Fruit fly (Drosophila melanogaster): Measurements from ENCODE around the gene Rcd7.

dm6 chr3L:19562146-19562700 is 17.3 kb downstream of the Rcd7 start:
- TF ChIP-seq CG8290 (GFP tag; optimal IDR thresholded peaks at IDR 0.05) (no peak), CG8290 (tag; optimal IDR thresholded peaks at IDR 0.05) (no peak), z (GFP tag; IDR thresholded peaks at IDR 0.05) (no peak), unpg (GFP tag; optimal IDR thresholded peaks at IDR 0.05) (no peak), Dfd (GFP tag; optimal IDR thresholded peaks at IDR 0.05) (no peak), CHES-1-like (GFP tag; optimal IDR thresholded peaks at IDR 0.05) (no peak), CG13775 (GFP tag; optimal IDR thresholded peaks at IDR 0.05) (no peak), CG4820 (GFP tag; optimal IDR thresholded peaks at IDR 0.05) (no peak), CG12236 (GFP tag; optimal IDR thresholded peaks at IDR 0.05) (no peak), CG12104 (GFP tag; optimal IDR thresholded peaks at IDR 0.05) (no peak), zen (tag; optimal IDR thresholded peaks at IDR 0.05) (no peak)

Data from whole organism, embryonic.